Fruit fly (Drosophila melanogaster) whole organism, embryonic: Measurements from ENCODE around the gene soti.

Experiments used
- CG10959 ChIP-seq: fragments of 200-800 bp; sonication (Bioruptor generic); IDR thresholded peaks from 2 replicates; pipeline ENCODE4 v1.3.6; 2022; ENCODE audit warnings: missing biosample characterization, missing genetic modification characterization
- CG10979 ChIP-seq: fragments of 200-800 bp; sonication (Bioruptor generic); optimal IDR thresholded peaks from 2 replicates; lab custom pipeline; 2018; ENCODE audit warnings: missing biosample characterization, mild to moderate bottlenecking, missing genetic modification characterization, moderate library complexity
- CG11085 ChIP-seq: fragments of 200-800 bp; sonication (Bioruptor generic); IDR thresholded peaks from 2 replicates; pipeline ENCODE4 v1.3.6; 2022; ENCODE audit warnings: missing biosample characterization, missing genetic modification characterization
- CG11398 ChIP-seq: fragments of 200-800 bp; sonication (Bioruptor generic); optimal IDR thresholded peaks from 2 replicates; lab custom pipeline; 2016; ENCODE audit warnings: missing biosample characterization, missing genetic modification characterization
- CG11504 ChIP-seq: fragments of 200-800 bp; sonication (Bioruptor generic); optimal IDR thresholded peaks from 3 replicates; lab custom pipeline; 2019; ENCODE audit warnings: missing biosample characterization, mild to moderate bottlenecking, missing genetic modification characterization, moderate library complexity
- CG12391 ChIP-seq: fragments of 200-800 bp; sonication (Bioruptor generic); optimal IDR thresholded peaks from 3 replicates; lab custom pipeline; 2018; ENCODE audit warnings: missing biosample characterization, mild to moderate bottlenecking, missing genetic modification characterization, moderate library complexity
- CG13287 ChIP-seq: fragments of 200-800 bp; sonication (Bioruptor generic); IDR thresholded peaks from 2 replicates; pipeline ENCODE4 v1.3.6; 2022; ENCODE audit warnings: missing biosample characterization, missing genetic modification characterization; ENCODE audit not compliant: partially characterized antibody
- CG14667 ChIP-seq: fragments of 200-800 bp; sonication (Bioruptor generic); IDR thresholded peaks from 2 replicates; pipeline ENCODE4 v1.3.6; 2022; ENCODE audit warnings: missing biosample characterization, missing genetic modification characterization
- CG1529 ChIP-seq: fragments of 200-800 bp; sonication (Bioruptor generic); optimal IDR thresholded peaks from 3 replicates; lab custom pipeline; 2018; ENCODE audit warnings: missing biosample characterization, missing genetic modification characterization
- CG15479 ChIP-seq: fragments of 200-800 bp; sonication (Bioruptor generic); optimal IDR thresholded peaks from 3 replicates; lab custom pipeline; 2019; ENCODE audit warnings: missing biosample characterization, mild to moderate bottlenecking, missing genetic modification characterization, moderate library complexity
- CG16863 ChIP-seq: fragments of 200-800 bp; sonication (Bioruptor generic); optimal IDR thresholded peaks from 3 replicates; lab custom pipeline; 2016; ENCODE audit warnings: missing biosample characterization, missing genetic modification characterization
- CG17186 ChIP-seq: fragments of 200-800 bp; sonication (Bioruptor generic); optimal IDR thresholded peaks from 3 replicates; lab custom pipeline; 2017; ENCODE audit warnings: missing biosample characterization, missing genetic modification reagents, missing genetic modification characterization
- CG2120 ChIP-seq: fragments of 200-800 bp; sonication (Bioruptor generic); optimal IDR thresholded peaks from 3 replicates; lab custom pipeline; 2016; ENCODE audit warnings: missing biosample characterization, missing genetic modification characterization
- CG2712 ChIP-seq: fragments of 200-800 bp; optimal IDR thresholded peaks from 3 replicates; lab custom pipeline; 2019; ENCODE audit warnings: missing biosample characterization, mild to moderate bottlenecking, missing genetic modification characterization, moderate library complexity
- CG2889 ChIP-seq: fragments of 200-800 bp; sonication (Bioruptor generic); IDR thresholded peaks from 3 replicates; pipeline ENCODE4 v1.3.6; 2022; ENCODE audit warnings: missing biosample characterization, missing genetic modification characterization
- CG31388 ChIP-seq: fragments of 200-800 bp; sonication (Bioruptor generic); optimal IDR thresholded peaks from 2 replicates; lab custom pipeline; 2016; ENCODE audit warnings: missing biosample characterization, missing genetic modification characterization
- CG43689 ChIP-seq: fragments of 200-800 bp; sonication (Bioruptor generic); IDR thresholded peaks from 2 replicates; pipeline ENCODE4 v1.3.6; 2022; ENCODE audit warnings: missing biosample characterization, missing genetic modification characterization
- CG5180 ChIP-seq: fragments of 200-800 bp; sonication (Bioruptor generic); optimal IDR thresholded peaks from 3 replicates; lab custom pipeline; 2017; ENCODE audit warnings: missing biosample characterization, missing genetic modification characterization, mild to moderate bottlenecking, moderate library complexity, missing genetic modification reagents
- CG6254 ChIP-seq: fragments of 200-800 bp; sonication (Bioruptor generic); optimal IDR thresholded peaks from 3 replicates; lab custom pipeline; 2017; ENCODE audit warnings: mild to moderate bottlenecking, missing biosample characterization, missing genetic modification reagents, missing genetic modification characterization
- CG6791 ChIP-seq: fragments of 200-800 bp; sonication (Bioruptor generic); IDR thresholded peaks from 3 replicates; pipeline ENCODE4 v1.3.6; 2022; ENCODE audit warnings: missing biosample characterization, missing genetic modification characterization; ENCODE audit not compliant: partially characterized antibody
- CG6813 ChIP-seq: fragments of 200-800 bp; sonication (Bioruptor generic); optimal IDR thresholded peaks from 2 replicates; lab custom pipeline; 2017; ENCODE audit warnings: missing biosample characterization, missing genetic modification characterization, mild to moderate bottlenecking, moderate library complexity, missing genetic modification reagents
- CG7839 ChIP-seq: fragments of 200-800 bp; sonication (Bioruptor generic); optimal IDR thresholded peaks from 3 replicates; lab custom pipeline; 2018; ENCODE audit warnings: missing biosample characterization, mild to moderate bottlenecking, missing genetic modification characterization, moderate library complexity
- CG8765 ChIP-seq: fragments of 200-800 bp; sonication (Bioruptor generic); IDR thresholded peaks from 2 replicates; pipeline ENCODE4 v1.3.6; 2022; ENCODE audit warnings: missing biosample characterization, missing genetic modification characterization
- CG9876 ChIP-seq: fragments of 200-800 bp; sonication (Bioruptor generic); optimal IDR thresholded peaks from 2 replicates; lab custom pipeline; 2016; ENCODE audit warnings: missing biosample characterization, missing genetic modification characterization
- D ChIP-seq, 2 experiments: fragments of 200-800 bp in 1 of 2; fragments of >200 bp in 1 of 2; sonication (Bioruptor generic) in 1 of 2; optimal IDR thresholded peaks; 2 replicates in 1 of 2; 3 replicates in 1 of 2; lab custom pipeline; 2017; ENCODE audit warnings: mild to moderate bottlenecking in 1 of 2, missing biosample characterization in 1 of 2, missing genetic modification characterization in 1 of 2, missing genetic modification reagents in 1 of 2
- D19A ChIP-seq: fragments of 200-800 bp; optimal IDR thresholded peaks from 3 replicates; lab custom pipeline; 2019; ENCODE audit warnings: missing biosample characterization, mild to moderate bottlenecking, missing genetic modification characterization, moderate library complexity
- Dref ChIP-seq: fragments of 200-800 bp; sonication (Bioruptor generic); IDR thresholded peaks from 2 replicates; pipeline ENCODE4 v1.3.6; 2022; ENCODE audit warnings: missing biosample characterization, missing genetic modification characterization
- ERR ChIP-seq: fragments of 200-800 bp; sonication (Bioruptor generic); optimal IDR thresholded peaks from 2 replicates; lab custom pipeline; 2016; ENCODE audit warnings: missing biosample characterization, missing genetic modification characterization
- H2.0 ChIP-seq: fragments of 200-800 bp; sonication (Bioruptor generic); IDR thresholded peaks from 2 replicates; pipeline ENCODE4 v1.3.6; 2022; ENCODE audit warnings: missing biosample characterization, missing genetic modification characterization
- HHEX ChIP-seq: fragments of 200-800 bp; sonication (Bioruptor generic); optimal IDR thresholded peaks from 3 replicates; lab custom pipeline; 2017; ENCODE audit warnings: missing biosample characterization, mild to moderate bottlenecking, missing genetic modification characterization, missing genetic modification reagents
- HLH4C ChIP-seq: fragments of 200-800 bp; sonication (Bioruptor generic); IDR thresholded peaks from 3 replicates; pipeline ENCODE4 v1.3.6; 2022; ENCODE audit warnings: missing biosample characterization, missing genetic modification characterization; ENCODE audit not compliant: partially characterized antibody
- Hmx ChIP-seq: fragments of 200-800 bp; sonication (Bioruptor generic); optimal IDR thresholded peaks from 2 replicates; lab custom pipeline; 2016; ENCODE audit warnings: missing biosample characterization, missing genetic modification characterization
- corto ChIP-seq: fragments of 200-800 bp; sonication (Bioruptor generic); optimal IDR thresholded peaks from 2 replicates; lab custom pipeline; 2016; ENCODE audit warnings: missing biosample characterization, mild to moderate bottlenecking, missing genetic modification characterization, moderate library complexity
- dimm ChIP-seq: fragments of 200-800 bp; sonication (Bioruptor generic); IDR thresholded peaks from 2 replicates; pipeline ENCODE4 v1.3.6; 2022; ENCODE audit warnings: missing biosample characterization, missing genetic modification characterization
- dm ChIP-seq: fragments of 200-800 bp; sonication (Bioruptor generic); optimal IDR thresholded peaks from 3 replicates; lab custom pipeline; 2016; ENCODE audit warnings: missing biosample characterization, missing genetic modification characterization
- ems ChIP-seq: fragments of 200-800 bp; sonication (Bioruptor generic); optimal IDR thresholded peaks from 3 replicates; lab custom pipeline; 2016; ENCODE audit warnings: missing biosample characterization, missing genetic modification characterization
- fru ChIP-seq: fragments of >200 bp; optimal IDR thresholded peaks from 2 replicates; lab custom pipeline; 2017
- gfzf ChIP-seq: fragments of 200-800 bp; sonication (Bioruptor generic); optimal IDR thresholded peaks from 2 replicates; lab custom pipeline; 2016; ENCODE audit warnings: missing biosample characterization, mild to moderate bottlenecking, missing genetic modification characterization, moderate library complexity
- hb ChIP-seq: fragments of 200-800 bp; sonication (Bioruptor generic); IDR thresholded peaks from 3 replicates; pipeline ENCODE4 v1.3.6; 2022; ENCODE audit warnings: missing biosample characterization, missing genetic modification characterization; ENCODE audit not compliant: partially characterized antibody
- ind ChIP-seq: fragments of 200-800 bp; sonication (Bioruptor generic); optimal IDR thresholded peaks from 3 replicates; lab custom pipeline; 2016; ENCODE audit warnings: missing biosample characterization, missing genetic modification characterization
- lov ChIP-seq, 2 experiments: fragments of 200-800 bp in 1 of 2; fragments of >200 bp in 1 of 2; sonication (Bioruptor generic) in 1 of 2; IDR thresholded peaks in 1 of 2; optimal IDR thresholded peaks in 1 of 2; 2 replicates in 1 of 2; 3 replicates in 1 of 2; pipeline versions ENCODE4 v1.3.6 to Lab custom; 2017 to 2022; ENCODE audit warnings: missing biosample characterization in 1 of 2, missing genetic modification characterization in 1 of 2
- org-1 ChIP-seq: fragments of 200-800 bp; sonication (Bioruptor generic); optimal IDR thresholded peaks from 2 replicates; lab custom pipeline; 2017; ENCODE audit warnings: missing biosample characterization, missing genetic modification characterization
- pan ChIP-seq, 4 experiments: fragments of >200 bp in 3 of 4; fragments of 200-800 bp in 1 of 4; sonication (Bioruptor generic) in 1 of 4; optimal IDR thresholded peaks in 3 of 4; IDR thresholded peaks in 1 of 4; 2 replicates each; pipeline versions ENCODE4 v1.3.6 to Lab custom; 2017 to 2022; ENCODE audit warnings: missing biosample characterization in 2 of 4, missing genetic modification characterization in 2 of 4, mixed read lengths in 1 of 4
- sd ChIP-seq: fragments of 200-800 bp; sonication (Bioruptor generic); optimal IDR thresholded peaks from 3 replicates; lab custom pipeline; 2018; ENCODE audit warnings: missing biosample characterization, mild to moderate bottlenecking, missing genetic modification characterization, moderate library complexity
- slp2 ChIP-seq: fragments of 200-800 bp; sonication (Bioruptor generic); optimal IDR thresholded peaks from 2 replicates; lab custom pipeline; 2016; ENCODE audit warnings: missing biosample characterization, missing genetic modification characterization
- vvl ChIP-seq: fragments of 200-800 bp; sonication (Bioruptor generic); IDR thresholded peaks from 2 replicates; pipeline ENCODE4 v1.3.6; 2022; ENCODE audit warnings: missing biosample characterization, missing genetic modification characterization
- zf30C ChIP-seq: fragments of 200-800 bp; sonication (Bioruptor generic); optimal IDR thresholded peaks from 3 replicates; lab custom pipeline; 2018; ENCODE audit warnings: missing biosample characterization, mild to moderate bottlenecking, missing genetic modification characterization
- zfh1 ChIP-seq: fragments of 200-800 bp; sonication (Bioruptor generic); IDR thresholded peaks from 3 replicates; pipeline ENCODE4 v1.3.6; 2022; ENCODE audit warnings: missing biosample characterization, missing genetic modification characterization

Gene soti

dm6 chr3R:14382312-14383046 is 980 bp upstream of the soti start (continued):
- TF ChIP-seq CG13287 (GFP tag; lab: Robert Waterston, UW) (no peak; the same call in 1 of the 2 replicates), HLH4C (GFP tag; lab: Robert Waterston, UW) (no peak), CG2889 (GFP tag; lab: Robert Waterston, UW) (no peak), vvl (GFP tag; lab: Robert Waterston, UW) (peak; percentile 79), CG10979 (tag; lab: Kevin White, UChicago) (peak; percentile 87), CG9876 (no peak), D19A (peak; percentile 81), zf30C (GFP tag; lab: Kevin White, UChicago) (peak; percentile 56), CG43689 (GFP tag; lab: Robert Waterston, UW) (no peak), CG2120 (GFP tag; lab: Kevin White, UChicago) (peak; percentile 71), gfzf (no peak), CG10959 (GFP tag; lab: Robert Waterston, UW) (no peak), zfh1 (GFP tag; lab: Robert Waterston, UW) (no peak), CG7839 (tag; lab: Kevin White, UChicago) (peak; percentile 90), CG16863 (GFP tag; lab: Kevin White, UChicago) (no peak), org-1 (GFP tag; lab: Kevin White, UChicago) (peak; percentile 72), CG5180 (GFP tag; lab: Kevin White, UChicago) (peak; percentile 46), CG15479 (GFP tag; lab: Kevin White, UChicago) (peak; percentile 38), CG11504 (tag; lab: Kevin White, UChicago) (peak; percentile 99), CG11085 (no peak), H2.0 (GFP tag; lab: Robert Waterston, UW) (no peak), D (optimal IDR thresholded peaks at IDR 0.05; lab: Kevin White, UChicago) (no peak), D (GFP tag; optimal IDR thresholded peaks at IDR 0.05; lab: Kevin White, UChicago) (peak; percentile 83), hb (GFP tag; lab: Robert Waterston, UW) (no peak), CG6813 (GFP tag; lab: Kevin White, UChicago) (peak; percentile 83), pan (optimal IDR thresholded peaks at IDR 0.05; lab: Kevin White, UChicago) (no peak), pan (GFP tag; optimal IDR thresholded peaks at IDR 0.05 in 1 of 2, IDR thresholded peaks at IDR 0.05 in 1 of 2) (peak in 1 of 2 experiments; percentile 77), CG17186 (no peak), ERR (GFP tag; lab: Kevin White, UChicago) (no peak), CG12391 (tag; lab: Kevin White, UChicago) (peak; percentile 90), slp2 (GFP tag; lab: Kevin White, UChicago) (no peak), CG8765 (GFP tag; lab: Robert Waterston, UW) (no peak; the same call in 1 of the 2 replicates), sd (tag; lab: Kevin White, UChicago) (peak; percentile 75), Hmx (GFP tag; lab: Kevin White, UChicago) (no peak), HHEX (peak; percentile 75), ems (GFP tag; lab: Kevin White, UChicago) (no peak), CG6791 (GFP tag; lab: Robert Waterston, UW) (no peak), dimm (no peak), CG31388 (no peak), fru (no peak), CG6254 (peak; percentile 61), dm (GFP tag; lab: Kevin White, UChicago) (no peak), Dref (GFP tag; lab: Robert Waterston, UW) (no peak), CG1529 (GFP tag; lab: Kevin White, UChicago) (peak; percentile 48), corto (GFP tag; lab: Kevin White, UChicago) (peak; percentile 26), CG14667 (peak; percentile 40; the same call in 1 of the 2 replicates), CG2712 (tag; lab: Kevin White, UChicago) (peak; percentile 89), ind (GFP tag; lab: Kevin White, UChicago) (peak; percentile 72), lov (optimal IDR thresholded peaks at IDR 0.05; lab: Kevin White, UChicago) (no peak), lov (GFP tag; IDR thresholded peaks at IDR 0.05; lab: Robert Waterston, UW) (no peak), CG11398 (GFP tag; lab: Kevin White, UChicago) (no peak)
